Fruit fly (Drosophila melanogaster) whole organism, adult: Measurements from ENCODE around the gene Cyp308a1.

Source experiments
- CG11617 ChIP-seq: fragments of 200-800 bp; sonication (Bioruptor generic); optimal IDR thresholded peaks from 2 replicates; lab custom pipeline; 2017; ENCODE audit warnings: mild to moderate bottlenecking, missing biosample characterization, missing genetic modification reagents, missing genetic modification characterization
- CG12768 ChIP-seq: fragments of 200-800 bp; sonication (Bioruptor generic); optimal IDR thresholded peaks from 2 replicates; lab custom pipeline; 2017; ENCODE audit warnings: missing biosample characterization, missing genetic modification characterization, mild to moderate bottlenecking, moderate library complexity, missing genetic modification reagents
- Mnt ChIP-seq: fragments of 200-800 bp; sonication (Bioruptor generic); optimal IDR thresholded peaks from 2 replicates; lab custom pipeline; 2016; ENCODE audit warnings: missing biosample characterization, mild to moderate bottlenecking, missing genetic modification characterization
- cic ChIP-seq: fragments of 200-800 bp; sonication (Bioruptor generic); optimal IDR thresholded peaks from 2 replicates; lab custom pipeline; 2017; ENCODE audit warnings: missing biosample characterization, mild to moderate bottlenecking, missing genetic modification characterization, moderate library complexity
- kay ChIP-seq: fragments of 200-800 bp; sonication (Bioruptor generic); peaks from one replicate; lab custom pipeline; 2016; ENCODE audit warnings: missing biosample characterization, missing genetic modification characterization, borderline replicate concordance
- ovo ChIP-seq: fragments of 200-800 bp; sonication (Bioruptor generic); optimal IDR thresholded peaks from 2 replicates; lab custom pipeline; 2016; ENCODE audit warnings: missing biosample characterization, missing genetic modification characterization
- tj ChIP-seq: fragments of 200-800 bp; sonication (Bioruptor generic); optimal IDR thresholded peaks from 3 replicates; lab custom pipeline; 2017; ENCODE audit warnings: missing biosample characterization, mild to moderate bottlenecking, missing genetic modification characterization, moderate library complexity

- TF ChIP-seq cic (no peak), CG12768 (GFP tag; lab: Kevin White, UChicago) (no peak), kay (no peak), Mnt (GFP tag; lab: Kevin White, UChicago) (no peak), CG11617 (GFP tag; lab: Kevin White, UChicago) (no peak), ovo (GFP tag; lab: Kevin White, UChicago) (no peak), tj (GFP tag; lab: Kevin White, UChicago) (no peak)
These were observed 34.0 kb upstream of the Cyp308a1 start for dm6 chrX:18675702-18676101.
